Worm (Caenorhabditis elegans) whole organism, early embryonic: ENCODE data around the gene F52E1.5.

Source experiments
- ama-1 ChIP-seq: fragments of 150-350 bp; optimal IDR thresholded peaks from 2 replicates; lab custom pipeline; 2014
- ets-7 ChIP-seq: sonication (generic microtip); optimal IDR thresholded peaks from 2 replicates; lab custom pipeline; 2016; ENCODE audit warnings: missing genotype, missing genetic modification characterization, missing compliant biosample characterization
- flt-1 ChIP-seq: fragments of 200-800 bp; sonication (Bioruptor generic); IDR thresholded peaks from 2 replicates; pipeline ENCODE4 v1.3.6; 2022; ENCODE audit warnings: missing genetic modification characterization, missing compliant biosample characterization
- hmbx-1 ChIP-seq: sonication (generic microtip); optimal IDR thresholded peaks from 2 replicates; lab custom pipeline; 2016; ENCODE audit warnings: mild to moderate bottlenecking, missing genetic modification characterization, missing compliant biosample characterization
- hmg-4 ChIP-seq: fragments of 200-800 bp; sonication (Bioruptor generic); optimal IDR thresholded peaks from 2 replicates; lab custom pipeline; 2018; ENCODE audit warnings: mild to moderate bottlenecking, missing genetic modification characterization, missing compliant biosample characterization
- hnd-1 ChIP-seq: sonication (generic microtip); optimal IDR thresholded peaks from 2 replicates; lab custom pipeline; 2016; ENCODE audit warnings: missing genetic modification characterization, missing compliant biosample characterization
- pes-1 ChIP-seq: fragments of 200-800 bp; sonication (Bioruptor generic); IDR thresholded peaks from 2 replicates; pipeline ENCODE4 v1.3.6; 2022; ENCODE audit warnings: missing genetic modification reagents, missing genetic modification characterization, missing compliant biosample characterization
- tbx-37 ChIP-seq: fragments of 200-800 bp; sonication (Bioruptor generic); conservative IDR thresholded peaks from 2 replicates; pipeline ENCODE4 v1.3.6; 2022; ENCODE audit warnings: missing genetic modification reagents, missing genetic modification characterization, missing compliant biosample characterization
- tra-4 ChIP-seq: sonication (generic microtip); optimal IDR thresholded peaks from 2 replicates; lab custom pipeline; 2017; ENCODE audit warnings: missing genetic modification characterization, missing compliant biosample characterization

- TF ChIP-seq ama-1 (no peak), hmbx-1 (tag; lab: Kevin White, UChicago) (no peak), flt-1 (no peak), tbx-37 (GFP tag; lab: Robert Waterston, UW) (no peak), tra-4 (no peak), pes-1 (no peak), hnd-1 (tag; lab: Kevin White, UChicago) (no peak), ets-7 (tag; lab: Kevin White, UChicago) (no peak), hmg-4 (no peak)
These were observed 24.6 kb downstream of the F52E1.5 start for ce11 chrV:8403916-8404315.
